Fruit fly (Drosophila melanogaster) Kc167 (cell line): Measurements from ENCODE around the gene CG12099.

Experiments used
- Myc ChIP-seq: fragments of >200 bp; optimal IDR thresholded peaks from 2 replicates; lab custom pipeline; 2017; ENCODE audit warnings: missing external identifiers
- Sin3A ChIP-seq: fragments of >200 bp; optimal IDR thresholded peaks from 2 replicates; lab custom pipeline; 2018; ENCODE audit warnings: missing external identifiers
- h ChIP-seq: fragments of >200 bp; optimal IDR thresholded peaks from 3 replicates; lab custom pipeline; 2018; ENCODE audit warnings: missing external identifiers
- insv ChIP-seq: fragments of >200 bp; optimal IDR thresholded peaks from 3 replicates; lab custom pipeline; 2018; ENCODE audit warnings: missing external identifiers
- psq ChIP-seq: fragments of >200 bp; optimal IDR thresholded peaks from 2 replicates; lab custom pipeline; 2017; ENCODE audit warnings: missing external identifiers
- ttk ChIP-seq: sonication (Bioruptor generic); optimal IDR thresholded peaks from 2 replicates; lab custom pipeline; 2017; ENCODE audit warnings: missing external identifiers

The CG12099 gene

DNA sequence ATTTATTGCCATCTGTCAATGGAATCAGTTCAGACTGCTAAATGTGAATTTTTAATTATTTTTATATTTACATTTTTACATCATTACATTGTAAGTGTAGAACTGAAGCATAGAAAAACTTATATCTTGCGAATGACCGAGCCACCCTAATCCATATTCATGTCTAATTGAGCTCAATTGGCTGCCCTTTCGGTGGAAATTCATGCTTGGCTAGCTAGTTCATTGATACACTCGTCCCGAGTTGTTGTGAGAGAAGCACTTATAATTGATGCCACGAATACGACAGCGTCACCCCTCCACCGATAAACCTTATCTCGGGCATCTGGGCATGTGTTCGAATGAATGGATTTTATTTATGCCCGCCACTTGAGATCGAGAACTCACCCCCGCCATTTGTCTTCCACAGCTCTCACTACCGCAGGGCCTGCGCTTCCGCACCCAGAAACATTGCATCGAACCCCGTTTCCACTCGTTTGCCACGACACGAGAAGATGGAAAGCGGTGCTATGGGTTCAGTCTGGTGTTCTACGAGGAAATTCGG, 19.9 kb downstream of the CG12099 start:
- TF ChIP-seq Myc (no peak), Sin3A (no peak), h (no peak)

- no peak for TF ChIP-seq ttk
Measured at dm6 chr3L:1537353-1537752, 20.9 kb downstream of the CG12099 start.

- TF ChIP-seq psq (no peak), h (no peak), Myc (no peak), Sin3A (no peak), insv (no peak), ttk (no peak)
Measured at dm6 chr3L:1536487-1537337, 21.6 kb downstream of the CG12099 start, which contains the start of the genes CG12091 and pns. CG12091 (minus strand) TSS chr3L:1536835. pns (plus strand) TSS chr3L:1537137.

DNA sequence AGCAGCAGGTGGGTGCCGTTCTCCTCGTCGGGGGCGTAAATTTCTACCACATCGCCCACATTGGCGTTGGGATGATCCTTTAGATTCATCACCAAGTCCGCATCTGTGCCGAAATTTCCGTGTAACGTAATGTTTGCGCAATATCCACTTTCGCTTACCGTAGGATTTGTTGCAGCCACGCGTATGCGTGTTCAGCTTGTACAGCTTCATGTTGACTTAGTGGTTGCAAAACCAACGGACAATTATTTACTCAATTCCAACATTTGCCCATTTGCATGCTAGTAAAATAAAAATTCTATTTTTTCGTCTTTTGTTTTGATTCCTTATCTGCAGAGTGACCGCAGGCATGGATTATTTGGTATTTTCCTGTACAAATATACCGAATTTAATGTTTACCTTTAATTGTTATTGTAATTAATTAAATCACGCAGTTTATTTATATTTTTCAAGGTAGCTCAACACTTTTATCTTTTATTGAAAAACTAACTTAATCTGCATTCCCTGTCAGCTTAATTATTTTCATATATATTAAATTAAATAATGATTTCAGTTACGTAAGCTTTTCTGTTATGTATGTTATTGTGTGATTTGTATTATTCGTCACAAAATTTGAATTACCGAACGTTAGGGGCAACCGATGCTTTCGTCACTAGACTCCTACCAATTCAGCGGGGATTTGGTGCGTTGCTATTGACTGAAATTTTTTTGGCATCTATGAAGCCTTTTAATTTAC, 24.4 kb downstream of the CG12099 start, which contains the start of gene Iml1:
Iml1 (minus strand) TSS at position 336 of the 733 bp plus-strand sequence.
- TF ChIP-seq psq (peak; percentile 76), insv (no peak), Myc (no peak)

DNA sequence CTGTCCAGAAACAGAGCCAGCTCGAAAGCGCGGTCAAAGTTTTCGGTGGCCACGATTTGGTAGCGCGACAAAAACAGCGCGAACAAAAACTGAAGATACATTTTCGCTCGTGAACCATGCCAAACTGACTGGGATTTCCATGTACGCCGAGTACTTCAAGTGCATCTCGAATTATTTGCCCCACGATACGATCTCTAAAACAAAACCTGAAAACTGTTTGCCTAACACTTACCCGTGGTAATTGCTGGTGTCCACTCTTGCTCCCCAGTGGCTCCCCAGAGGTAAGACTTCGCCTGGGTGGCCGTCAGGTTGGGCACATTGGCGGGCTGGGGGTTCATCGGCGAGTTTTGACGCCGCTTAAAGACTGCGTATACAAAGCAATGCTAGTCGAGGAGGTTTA, 27.1 kb downstream of the CG12099 start, which contains the start of gene Ir62a:
Ir62a (minus strand) TSS at position 101 of the 400 bp plus-strand sequence.
- TF ChIP-seq h (no peak), Myc (no peak), psq (no peak), Sin3A (no peak)

DNA sequence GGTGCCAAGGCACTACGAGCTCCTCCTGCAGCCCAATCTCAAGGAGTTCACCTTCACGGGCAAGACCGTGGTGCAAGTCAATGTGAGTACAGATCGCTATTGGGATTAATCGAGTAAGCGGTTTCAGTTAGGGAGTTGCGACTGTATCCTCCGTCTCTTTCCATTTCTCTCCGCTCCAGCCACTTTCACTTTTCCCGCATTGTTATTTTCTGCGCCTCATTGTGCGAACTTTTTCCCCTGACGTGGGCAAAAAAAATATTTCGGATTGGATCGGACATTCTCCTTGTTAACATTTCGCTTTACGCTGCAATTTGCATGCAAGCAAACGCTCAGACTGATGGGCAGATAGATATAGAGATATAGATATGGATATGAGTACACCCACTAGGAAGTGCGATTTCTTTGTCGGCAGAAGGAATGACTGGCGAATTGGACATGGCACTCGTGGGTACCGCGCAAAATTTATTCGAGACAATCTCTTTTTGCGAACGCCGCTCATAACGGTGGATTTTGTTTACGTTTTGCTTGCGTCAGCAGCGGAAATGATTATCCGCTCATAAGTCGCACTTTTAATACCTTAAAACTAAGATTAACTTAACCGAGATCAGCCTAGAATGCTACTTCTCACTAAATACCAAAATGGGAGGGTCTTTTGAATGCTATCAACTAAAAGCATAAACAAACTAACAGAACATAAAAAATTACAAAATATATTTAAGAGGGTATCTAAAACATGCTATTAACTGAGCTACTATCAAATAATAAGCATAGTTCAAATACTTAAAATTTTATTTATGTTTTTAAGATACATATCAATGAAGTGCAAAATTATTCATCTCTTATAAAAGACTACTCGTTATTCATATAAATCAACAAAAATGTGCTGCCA, 39.3 kb downstream of the CG12099 start:
- no peak for TF ChIP-seq ttk
- TF ChIP-seq insv = no peak
- no peak for TF ChIP-seq h
- TF ChIP-seq Sin3A = no peak
- no peak for TF ChIP-seq psq
- TF ChIP-seq Myc = no peak

DNA sequence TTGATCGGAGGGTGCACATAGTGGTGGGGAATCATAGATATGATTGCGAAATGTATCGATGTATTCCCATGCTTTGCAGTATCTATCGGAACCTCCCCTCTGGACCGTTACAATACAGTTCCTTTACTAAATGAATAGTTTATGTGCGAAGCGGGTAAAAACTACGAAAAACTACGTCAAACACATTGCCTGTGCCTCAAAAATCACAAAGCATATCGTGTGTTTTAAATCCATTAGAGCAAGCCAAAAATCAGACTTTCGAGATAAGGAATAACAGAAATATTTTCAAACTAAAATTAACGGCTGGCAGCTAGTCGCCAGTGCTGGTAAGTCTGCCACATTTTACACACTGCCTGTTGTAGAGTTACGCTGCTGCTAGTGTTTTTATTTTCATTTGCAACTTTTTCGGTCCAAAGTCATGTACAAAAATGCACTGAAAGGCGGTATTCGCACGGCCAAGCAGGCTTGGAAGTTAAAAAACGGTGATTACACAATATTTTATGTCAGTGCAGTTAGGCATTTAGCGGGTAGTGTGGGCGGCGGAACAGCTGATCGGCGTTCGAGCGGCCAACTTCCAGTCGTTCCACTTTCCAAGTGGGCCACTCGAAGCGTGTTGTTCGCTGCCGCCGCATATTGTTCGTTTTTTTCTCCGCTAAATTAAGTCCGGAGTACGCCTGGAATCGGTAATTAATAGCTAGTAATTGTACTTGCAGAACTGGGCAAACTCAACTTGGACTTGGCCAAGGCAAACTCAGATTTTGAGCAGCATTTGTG, 40.8 kb downstream of the CG12099 start:
- no peak for TF ChIP-seq ttk

DNA sequence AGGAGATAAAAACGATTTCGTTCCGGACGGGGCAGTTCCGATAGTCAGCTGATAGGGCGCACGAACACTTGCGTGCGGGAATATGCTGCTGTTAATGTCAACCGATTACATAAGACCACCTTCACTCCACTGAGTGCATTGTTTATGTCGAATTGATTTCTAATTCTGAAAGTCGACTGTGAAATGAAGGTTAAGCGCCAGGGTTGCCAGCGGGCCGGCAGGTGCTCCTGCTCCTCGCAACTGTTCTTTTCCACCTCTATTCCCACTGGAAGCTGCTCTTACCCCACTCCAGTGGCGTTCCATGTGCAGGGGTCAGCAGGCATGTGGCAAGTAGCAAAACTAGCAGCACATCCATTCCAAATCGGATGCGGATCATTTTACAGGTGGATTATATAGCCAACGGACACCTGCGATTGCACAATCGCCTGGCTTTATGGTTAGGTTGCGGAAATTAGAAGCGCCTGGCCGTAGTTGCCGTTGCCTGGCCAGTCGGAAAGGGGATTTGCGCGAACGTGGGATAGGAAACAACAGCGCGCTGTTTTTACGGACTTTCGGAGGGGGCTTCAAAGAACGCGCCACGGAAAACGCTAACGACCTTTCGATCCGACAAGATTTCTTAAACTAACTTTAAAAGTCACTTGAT, 41.5 kb downstream of the CG12099 start, which contains the start of gene cue:
cue (minus strand) TSS at position 641 of the 643 bp plus-strand sequence.
- TF ChIP-seq Myc = no peak
- no peak for TF ChIP-seq psq
- TF ChIP-seq Sin3A = no peak
- TF ChIP-seq h = no peak
- no peak for TF ChIP-seq ttk
- TF ChIP-seq insv = no peak

DNA sequence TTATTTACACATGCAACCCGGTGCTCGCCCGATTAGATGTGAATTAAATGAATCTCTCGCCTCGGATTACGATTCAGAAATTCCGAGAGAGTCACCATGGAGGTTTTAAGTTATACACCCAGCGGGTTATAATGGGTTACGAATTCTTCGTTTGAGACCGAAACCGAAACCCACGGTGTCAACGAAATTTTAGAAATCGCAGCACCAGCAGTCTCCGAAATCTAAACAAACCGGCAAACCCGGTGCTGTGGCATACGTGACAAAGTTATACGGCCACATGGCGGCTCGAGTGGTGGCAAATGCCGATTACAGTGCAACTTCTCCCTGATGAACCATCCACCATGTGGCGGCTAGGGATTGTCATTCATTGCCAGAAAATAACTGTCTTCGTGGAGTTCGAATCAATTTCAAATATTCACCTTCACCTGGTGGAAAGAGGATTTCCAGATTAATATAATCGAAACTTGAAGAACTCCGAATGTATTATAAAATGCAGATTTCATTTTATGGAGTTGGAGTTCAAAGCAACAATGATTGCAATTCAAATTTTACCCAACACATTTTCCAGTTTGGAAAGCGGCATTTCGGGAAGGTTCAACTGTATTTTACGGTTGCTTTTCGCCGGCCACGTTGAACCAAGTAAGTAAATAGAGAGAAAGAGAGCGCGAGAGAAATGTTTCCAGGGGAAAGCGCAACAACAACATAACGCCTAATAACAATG, 42.3 kb downstream of the CG12099 start:
- no peak for TF ChIP-seq psq
- TF ChIP-seq Myc = no peak
- TF ChIP-seq insv = no peak
- TF ChIP-seq ttk = no peak
- TF ChIP-seq Sin3A = no peak
- TF ChIP-seq h = no peak
